Worm (Caenorhabditis elegans) whole organism, late embryonic: Measurements from ENCODE around the gene fbxb-10.

Source experiments
- ahr-1 ChIP-seq: sonication (generic microtip); optimal IDR thresholded peaks from 2 replicates; lab custom pipeline; 2016; ENCODE audit warnings: missing genetic modification characterization, missing compliant biosample characterization
- ceh-31 ChIP-seq: sonication (generic microtip); optimal IDR thresholded peaks from 2 replicates; lab custom pipeline; 2016; ENCODE audit warnings: missing genetic modification characterization, missing compliant biosample characterization
- elt-4 ChIP-seq: sonication (generic microtip); optimal IDR thresholded peaks from 2 replicates; lab custom pipeline; 2016; ENCODE audit warnings: missing genetic modification characterization, missing compliant biosample characterization
- fkh-10 ChIP-seq: fragments of 150-350 bp; optimal IDR thresholded peaks from 2 replicates; lab custom pipeline; 2014; ENCODE audit warnings: missing biosample characterization, missing genetic modification reagents, missing genetic modification characterization
- nfya-1 ChIP-seq: sonication (generic microtip); optimal IDR thresholded peaks from 2 replicates; lab custom pipeline; 2017; ENCODE audit warnings: missing genetic modification characterization, mild to moderate bottlenecking, missing compliant biosample characterization, antibody characterized with exemption, moderate library complexity
- npax-4 ChIP-seq: sonication (generic microtip); optimal IDR thresholded peaks from 2 replicates; lab custom pipeline; 2016; ENCODE audit warnings: missing genetic modification characterization, missing compliant biosample characterization
- pax-1 ChIP-seq: fragments of 150-350 bp; optimal IDR thresholded peaks from 2 replicates; lab custom pipeline; 2014; ENCODE audit warnings: missing biosample characterization, missing genetic modification characterization
- tbx-2 ChIP-seq: sonication (generic microtip); optimal IDR thresholded peaks from 2 replicates; lab custom pipeline; 2016; ENCODE audit warnings: missing genetic modification characterization, missing compliant biosample characterization
- unc-86 ChIP-seq: sonication (generic microtip); optimal IDR thresholded peaks from 2 replicates; lab custom pipeline; 2016; ENCODE audit warnings: missing genetic modification characterization, missing compliant biosample characterization

DNA sequence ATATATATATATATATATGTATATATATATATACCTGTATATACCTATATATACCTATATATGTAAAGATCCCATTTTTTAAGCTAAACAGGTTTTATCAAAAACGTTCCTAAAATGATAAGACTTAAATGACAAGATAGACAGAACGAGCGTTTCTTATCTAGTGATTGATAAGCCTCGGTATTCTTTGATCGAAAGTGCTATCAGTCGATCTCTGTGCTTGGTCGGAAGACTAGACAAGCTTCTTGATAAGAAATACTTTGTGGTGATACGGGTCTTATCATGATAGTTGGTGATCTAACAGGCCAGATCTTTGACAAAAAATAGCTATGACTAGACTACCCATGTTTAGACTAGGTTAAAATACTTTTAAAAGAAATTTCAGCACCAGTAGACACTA, 33.5 kb upstream of the fbxb-10 start:
- TF ChIP-seq unc-86 (tag; lab: Kevin White, UChicago), result no peak
- no peak for TF ChIP-seq fkh-10 (GFP tag; lab: Kevin White, UChicago)
- no peak for TF ChIP-seq nfya-1
- no peak for TF ChIP-seq elt-4 (tag; lab: Kevin White, UChicago)
- TF ChIP-seq pax-1 (tag; lab: Kevin White, UChicago), result no peak
- TF ChIP-seq ahr-1, result no peak
- TF ChIP-seq tbx-2 (tag; lab: Kevin White, UChicago), result no peak
- no peak for TF ChIP-seq ceh-31 (tag; lab: Kevin White, UChicago)
- no peak for TF ChIP-seq npax-4 (tag; lab: Kevin White, UChicago)
